Worm (Caenorhabditis elegans) whole organism, L2 larva: ENCODE data around the gene piit-1.

Experiments used
- alr-1 ChIP-seq: fragments of 150-350 bp; optimal IDR thresholded peaks from 2 replicates; lab custom pipeline; 2014; ENCODE audit warnings: missing biosample characterization, missing genetic modification characterization
- fos-1 ChIP-seq: fragments of 150-350 bp; optimal IDR thresholded peaks from 2 replicates; lab custom pipeline; 2014; ENCODE audit warnings: missing biosample characterization, missing genetic modification characterization
- lin-13 ChIP-seq: fragments of 150-350 bp; optimal IDR thresholded peaks from 2 replicates; lab custom pipeline; 2014; ENCODE audit warnings: missing biosample characterization, missing genetic modification reagents, missing genetic modification characterization
- nhr-11 ChIP-seq: fragments of 150-350 bp; optimal IDR thresholded peaks from 2 replicates; lab custom pipeline; 2014; ENCODE audit warnings: missing biosample characterization, missing genetic modification characterization
- nhr-25 ChIP-seq: fragments of 150-350 bp; sonication (generic microtip); optimal IDR thresholded peaks from 3 replicates; lab custom pipeline; 2014; ENCODE audit warnings: missing biosample characterization, missing genetic modification characterization
- zag-1 ChIP-seq: fragments of 150-350 bp; optimal IDR thresholded peaks from 2 replicates; lab custom pipeline; 2014; ENCODE audit warnings: missing biosample characterization, missing genetic modification characterization
- ztf-1 ChIP-seq: fragments of 200-800 bp; sonication (Bioruptor generic); conservative IDR thresholded peaks from 2 replicates; pipeline ENCODE4 v1.3.6; 2022; ENCODE audit warnings: missing genetic modification characterization, missing compliant biosample characterization
- ztf-4 ChIP-seq: fragments of 150-350 bp; optimal IDR thresholded peaks from 2 replicates; lab custom pipeline; 2014; ENCODE audit warnings: missing biosample characterization, missing genetic modification characterization

DNA sequence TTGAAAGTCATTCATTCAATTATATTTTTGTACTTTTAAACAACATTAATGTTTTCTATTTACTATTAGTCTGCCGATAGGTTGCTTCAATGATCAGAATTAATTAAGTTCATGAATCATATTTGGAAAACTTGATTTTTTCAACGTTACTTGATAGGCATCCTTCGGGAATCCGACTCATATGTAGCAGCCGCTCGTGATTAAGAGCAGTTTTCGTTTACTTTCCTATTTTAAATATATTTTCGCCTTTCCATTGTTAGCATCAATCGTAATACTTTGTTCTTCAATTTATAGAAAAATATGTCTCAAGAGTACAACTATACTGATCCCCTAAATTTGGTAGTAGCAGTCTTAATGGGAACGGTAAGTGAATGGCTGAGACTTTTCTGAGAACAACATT lies 29.1 kb downstream of the piit-1 start, which contains the start of gene srx-90:
- no peak for TF ChIP-seq zag-1 (tag; lab: Kevin White, UChicago)
- TF ChIP-seq ztf-4 = no peak
- no peak for TF ChIP-seq fos-1 (tag; lab: Kevin White, UChicago)
- no peak for TF ChIP-seq lin-13 (GFP tag; lab: Kevin White, UChicago)
- TF ChIP-seq nhr-25 = no peak
- TF ChIP-seq ztf-1 (GFP tag; lab: Robert Waterston, UW) = no peak
- no peak for TF ChIP-seq alr-1 (tag; lab: Kevin White, UChicago)
- no peak for TF ChIP-seq nhr-11
